Worm (Caenorhabditis elegans): ENCODE measurements around the gene T01D3.3.

DNA sequence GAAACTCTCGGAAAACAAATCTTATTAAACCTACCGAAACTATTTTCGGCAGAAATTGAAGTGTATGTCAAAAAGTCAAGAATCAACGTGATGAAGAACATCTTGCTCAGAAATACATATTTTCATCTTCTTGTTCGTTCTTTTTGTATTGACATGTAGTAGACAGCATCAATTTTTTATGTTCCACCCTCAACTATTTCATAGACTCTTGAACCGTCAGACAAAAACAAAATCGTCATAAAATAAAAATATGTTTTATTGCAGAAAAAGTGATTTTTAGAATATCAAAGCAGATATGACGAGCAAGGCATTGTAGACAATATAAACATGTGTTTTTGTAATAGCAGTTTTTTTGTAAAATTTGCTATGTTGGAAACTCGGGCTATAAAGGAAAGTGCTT, 20.7 kb downstream of the T01D3.3 start, which contains the start of gene F35E12.2:
- no peak for TF ChIP-seq fos-1 (tag; optimal IDR thresholded peaks at IDR 0.05)
- no peak for TF ChIP-seq nhr-76 (tag; optimal IDR thresholded peaks at IDR 0.05)
- TF ChIP-seq zag-1 (tag; optimal IDR thresholded peaks at IDR 0.05), result no peak
- no peak for TF ChIP-seq duxl-1 (tag; optimal IDR thresholded peaks at IDR 0.05; ENCODE audit: poor library complexity)
- no peak for TF ChIP-seq ama-1 (optimal IDR thresholded peaks at IDR 0.05)

Data from whole organism, L4 larva.